Fruit fly (Drosophila melanogaster) whole organism, embryonic: ENCODE results near the gene Vago.

Experiments
- Abd-B ChIP-seq: fragments of 200-800 bp; sonication (Bioruptor generic); optimal IDR thresholded peaks from 2 replicates; lab custom pipeline; 2018; ENCODE audit warnings: missing biosample characterization, mild to moderate bottlenecking, missing genetic modification characterization, moderate library complexity
- Bdp1 ChIP-seq: fragments of 200-800 bp; sonication (Bioruptor generic); optimal IDR thresholded peaks from 3 replicates; lab custom pipeline; 2016; ENCODE audit warnings: missing biosample characterization, missing genetic modification characterization
- Bgb ChIP-seq: fragments of 200-800 bp; sonication (Bioruptor generic); IDR thresholded peaks from 2 replicates; pipeline ENCODE4 v1.3.6; 2022; ENCODE audit warnings: missing biosample characterization, missing genetic modification characterization; ENCODE audit not compliant: partially characterized antibody
- Blimp-1 ChIP-seq: fragments of 200-800 bp; sonication (Bioruptor generic); optimal IDR thresholded peaks from 3 replicates; lab custom pipeline; 2018; ENCODE audit warnings: missing biosample characterization, missing genetic modification characterization, mild to moderate bottlenecking, moderate library complexity, missing genetic modification reagents
- Bteb2 ChIP-seq: fragments of 200-800 bp; sonication (Bioruptor generic); optimal IDR thresholded peaks from 2 replicates; lab custom pipeline; 2016; ENCODE audit warnings: missing biosample characterization, missing genetic modification characterization
- CG11696 ChIP-seq: fragments of 200-800 bp; sonication (Bioruptor generic); IDR thresholded peaks from 2 replicates; pipeline ENCODE4 v1.3.6; 2022; ENCODE audit warnings: missing biosample characterization, missing genetic modification characterization
- CG12942 ChIP-seq: fragments of 200-800 bp; sonication (Bioruptor generic); optimal IDR thresholded peaks from 3 replicates; lab custom pipeline; 2016; ENCODE audit warnings: missing biosample characterization, missing genetic modification characterization
- CG13287 ChIP-seq: fragments of 200-800 bp; sonication (Bioruptor generic); IDR thresholded peaks from 2 replicates; pipeline ENCODE4 v1.3.6; 2022; ENCODE audit warnings: missing biosample characterization, missing genetic modification characterization; ENCODE audit not compliant: partially characterized antibody
- CG13624 ChIP-seq: fragments of 200-800 bp; sonication (Bioruptor generic); optimal IDR thresholded peaks from 2 replicates; lab custom pipeline; 2016; ENCODE audit warnings: missing biosample characterization, missing genetic modification characterization
- CG14667 ChIP-seq: fragments of 200-800 bp; sonication (Bioruptor generic); IDR thresholded peaks from 2 replicates; pipeline ENCODE4 v1.3.6; 2022; ENCODE audit warnings: missing biosample characterization, missing genetic modification characterization
- CG15269 ChIP-seq: fragments of 200-800 bp; sonication (Bioruptor generic); optimal IDR thresholded peaks from 2 replicates; lab custom pipeline; 2018; ENCODE audit warnings: missing biosample characterization, mild to moderate bottlenecking, missing genetic modification characterization, moderate library complexity
- CG15601 ChIP-seq: fragments of 200-800 bp; sonication (Bioruptor generic); optimal IDR thresholded peaks from 3 replicates; lab custom pipeline; 2019; ENCODE audit warnings: missing biosample characterization, mild to moderate bottlenecking, missing genetic modification characterization, moderate library complexity
- CG16779 ChIP-seq: fragments of 200-800 bp; sonication (Bioruptor generic); IDR thresholded peaks from 2 replicates; pipeline ENCODE4 v1.3.6; 2022; ENCODE audit warnings: missing biosample characterization, missing genetic modification characterization
- CG16863 ChIP-seq: fragments of 200-800 bp; sonication (Bioruptor generic); optimal IDR thresholded peaks from 3 replicates; lab custom pipeline; 2016; ENCODE audit warnings: missing biosample characterization, missing genetic modification characterization
- CG1792 ChIP-seq: fragments of 200-800 bp; sonication (Bioruptor generic); optimal IDR thresholded peaks from 2 replicates; lab custom pipeline; 2016; ENCODE audit warnings: missing biosample characterization, missing genetic modification characterization
- CG18262 ChIP-seq: fragments of 200-800 bp; optimal IDR thresholded peaks from 3 replicates; lab custom pipeline; 2019; ENCODE audit warnings: missing biosample characterization, mild to moderate bottlenecking, missing genetic modification characterization, moderate library complexity
- CG30020 ChIP-seq: fragments of 200-800 bp; optimal IDR thresholded peaks from 2 replicates; lab custom pipeline; 2019; ENCODE audit warnings: missing biosample characterization, mild to moderate bottlenecking, missing genetic modification characterization, moderate library complexity
- CG6683 ChIP-seq: fragments of 200-800 bp; sonication (Bioruptor generic); optimal IDR thresholded peaks from 2 replicates; lab custom pipeline; 2017; ENCODE audit warnings: missing biosample characterization, mild to moderate bottlenecking, missing genetic modification characterization, missing genetic modification reagents
- CG7839 ChIP-seq: fragments of 200-800 bp; sonication (Bioruptor generic); optimal IDR thresholded peaks from 3 replicates; lab custom pipeline; 2018; ENCODE audit warnings: missing biosample characterization, mild to moderate bottlenecking, missing genetic modification characterization, moderate library complexity
- CG9932 ChIP-seq: fragments of 200-800 bp; sonication (Bioruptor generic); IDR thresholded peaks from 2 replicates; pipeline ENCODE4 v1.3.6; 2022; ENCODE audit warnings: missing biosample characterization, missing genetic modification characterization
- CTCF ChIP-seq: fragments of 200-800 bp; sonication (Bioruptor generic); optimal IDR thresholded peaks from 2 replicates; lab custom pipeline; 2017; ENCODE audit warnings: missing biosample characterization, mild to moderate bottlenecking, missing genetic modification characterization, moderate library complexity
- Camta ChIP-seq: fragments of 200-800 bp; sonication (Bioruptor generic); optimal IDR thresholded peaks from 2 replicates; lab custom pipeline; 2016; ENCODE audit warnings: missing biosample characterization, missing genetic modification characterization
- Dp ChIP-seq: fragments of 200-800 bp; sonication (Bioruptor generic); optimal IDR thresholded peaks from 2 replicates; lab custom pipeline; 2018; ENCODE audit warnings: missing biosample characterization, mild to moderate bottlenecking, missing genetic modification characterization, moderate library complexity
- Eip74EF ChIP-seq, 2 experiments: fragments of 200-800 bp in 1 of 2; fragments of >200 bp in 1 of 2; sonication (Bioruptor generic) in 1 of 2; optimal IDR thresholded peaks; 2 replicates each; lab custom pipeline; 2017 to 2019; ENCODE audit warnings: missing biosample characterization in 2 of 2, missing genetic modification characterization in 2 of 2, mild to moderate bottlenecking in 1 of 2, moderate library complexity in 1 of 2
- Ets65A ChIP-seq: fragments of 200-800 bp; sonication (Bioruptor generic); peaks from one replicate; lab custom pipeline; 2016; ENCODE audit warnings: missing biosample characterization, missing genetic modification characterization
- Lim3 ChIP-seq: fragments of 200-800 bp; sonication (Bioruptor generic); IDR thresholded peaks from 2 replicates; pipeline ENCODE4 v1.3.6; 2022; ENCODE audit warnings: missing biosample characterization, missing genetic modification characterization
- MBD-R2 ChIP-seq: fragments of 200-800 bp; sonication (Bioruptor generic); IDR thresholded peaks from 2 replicates; pipeline ENCODE4 v1.3.6; 2022; ENCODE audit warnings: missing biosample characterization, missing genetic modification characterization
- Mad ChIP-seq: fragments of 200-800 bp; sonication (Bioruptor generic); optimal IDR thresholded peaks from 2 replicates; lab custom pipeline; 2016; ENCODE audit warnings: missing biosample characterization, missing genetic modification characterization
- NC2β ChIP-seq: fragments of 200-800 bp; sonication (Bioruptor generic); optimal IDR thresholded peaks from 2 replicates; lab custom pipeline; 2016; ENCODE audit warnings: missing biosample characterization, missing genetic modification characterization
- NFAT ChIP-seq: fragments of 200-800 bp; sonication (Bioruptor generic); IDR thresholded peaks from 2 replicates; pipeline ENCODE4 v1.3.6; 2022; ENCODE audit warnings: missing biosample characterization, missing genetic modification characterization
- Six4 ChIP-seq: fragments of 200-800 bp; sonication (Bioruptor generic); optimal IDR thresholded peaks from 2 replicates; lab custom pipeline; 2016; ENCODE audit warnings: missing biosample characterization, missing genetic modification characterization
- Sox100B ChIP-seq: fragments of 200-800 bp; sonication (Bioruptor generic); optimal IDR thresholded peaks from 3 replicates; lab custom pipeline; 2018; ENCODE audit warnings: missing biosample characterization, mild to moderate bottlenecking, missing genetic modification characterization
- Tbp ChIP-seq: fragments of >200 bp; optimal IDR thresholded peaks from 2 replicates; lab custom pipeline; 2018; ENCODE audit warnings: missing biosample characterization, missing genetic modification characterization
- Xbp1 ChIP-seq: fragments of 200-800 bp; sonication (Bioruptor generic); optimal IDR thresholded peaks from 3 replicates; lab custom pipeline; 2016; ENCODE audit warnings: missing biosample characterization, mild to moderate bottlenecking, missing genetic modification characterization
- YL-1 ChIP-seq: fragments of 200-800 bp; sonication (Bioruptor generic); optimal IDR thresholded peaks from 3 replicates; lab custom pipeline; 2017; ENCODE audit warnings: missing biosample characterization, mild to moderate bottlenecking, missing genetic modification characterization
- amos ChIP-seq: fragments of 200-800 bp; sonication (Bioruptor generic); IDR thresholded peaks from 2 replicates; pipeline ENCODE4 v1.3.6; 2022; ENCODE audit warnings: missing biosample characterization, missing genetic modification characterization; ENCODE audit not compliant: partially characterized antibody
- bbx ChIP-seq: fragments of 200-800 bp; sonication (Bioruptor generic); IDR thresholded peaks from 2 replicates; pipeline ENCODE4 v1.3.6; 2022; ENCODE audit warnings: missing biosample characterization, missing genetic modification characterization; ENCODE audit not compliant: partially characterized antibody
- crol ChIP-seq: fragments of 200-800 bp; sonication (Bioruptor generic); IDR thresholded peaks from 2 replicates; pipeline ENCODE4 v1.3.6; 2022; ENCODE audit warnings: missing biosample characterization, missing genetic modification characterization
- crp ChIP-seq, 2 experiments: fragments of 200-800 bp; sonication (Bioruptor generic); optimal IDR thresholded peaks; 2 replicates in 1 of 2; 3 replicates in 1 of 2; lab custom pipeline; 2017; ENCODE audit warnings: missing biosample characterization in 2 of 2, missing genetic modification characterization in 2 of 2, mild to moderate bottlenecking in 1 of 2, moderate library complexity in 1 of 2
- ewg ChIP-seq: fragments of 200-800 bp; sonication (Bioruptor generic); optimal IDR thresholded peaks from 3 replicates; lab custom pipeline; 2017; ENCODE audit warnings: mild to moderate bottlenecking, missing biosample characterization, missing genetic modification reagents, missing genetic modification characterization
- hth ChIP-seq: fragments of >200 bp; optimal IDR thresholded peaks from 2 replicates; lab custom pipeline; 2017; ENCODE audit warnings: inconsistent platforms
- jing ChIP-seq: fragments of 200-800 bp; sonication (Bioruptor generic); optimal IDR thresholded peaks from 2 replicates; lab custom pipeline; 2018; ENCODE audit warnings: missing biosample characterization, mild to moderate bottlenecking, missing genetic modification characterization
- jumu ChIP-seq: fragments of 200-800 bp; sonication (Bioruptor generic); optimal IDR thresholded peaks from 3 replicates; lab custom pipeline; 2016; ENCODE audit warnings: missing biosample characterization, missing genetic modification characterization
- klu ChIP-seq: fragments of 200-800 bp; sonication (Bioruptor generic); IDR thresholded peaks from 2 replicates; pipeline ENCODE4 v1.3.6; 2022; ENCODE audit warnings: missing biosample characterization, missing genetic modification characterization
- lab ChIP-seq: fragments of 200-800 bp; sonication (Bioruptor generic); optimal IDR thresholded peaks from 3 replicates; lab custom pipeline; 2017; ENCODE audit warnings: missing biosample characterization, missing genetic modification characterization, mild to moderate bottlenecking, moderate library complexity, missing genetic modification reagents
- pnt ChIP-seq: fragments of 200-800 bp; sonication (Bioruptor generic); optimal IDR thresholded peaks from 3 replicates; lab custom pipeline; 2016; ENCODE audit warnings: missing biosample characterization, missing genetic modification characterization
- tll ChIP-seq, 2 experiments: fragments of 200-800 bp in 1 of 2; fragments of >200 bp in 1 of 2; sonication (Bioruptor generic) in 1 of 2; optimal IDR thresholded peaks; 2 replicates each; lab custom pipeline; 2017 to 2019; ENCODE audit warnings: missing biosample characterization in 2 of 2, missing genetic modification characterization in 2 of 2, mild to moderate bottlenecking in 1 of 2, moderate library complexity in 1 of 2
- trem ChIP-seq: fragments of 200-800 bp; optimal IDR thresholded peaks from 3 replicates; lab custom pipeline; 2019; ENCODE audit warnings: missing biosample characterization, mild to moderate bottlenecking, missing genetic modification characterization, moderate library complexity
- vvl ChIP-seq: fragments of 200-800 bp; sonication (Bioruptor generic); IDR thresholded peaks from 2 replicates; pipeline ENCODE4 v1.3.6; 2022; ENCODE audit warnings: missing biosample characterization, missing genetic modification characterization
- zen ChIP-seq: fragments of 200-800 bp; sonication (Bioruptor generic); optimal IDR thresholded peaks from 3 replicates; lab custom pipeline; 2018; ENCODE audit warnings: missing biosample characterization, mild to moderate bottlenecking, missing genetic modification characterization, moderate library complexity

The Vago gene

DNA sequence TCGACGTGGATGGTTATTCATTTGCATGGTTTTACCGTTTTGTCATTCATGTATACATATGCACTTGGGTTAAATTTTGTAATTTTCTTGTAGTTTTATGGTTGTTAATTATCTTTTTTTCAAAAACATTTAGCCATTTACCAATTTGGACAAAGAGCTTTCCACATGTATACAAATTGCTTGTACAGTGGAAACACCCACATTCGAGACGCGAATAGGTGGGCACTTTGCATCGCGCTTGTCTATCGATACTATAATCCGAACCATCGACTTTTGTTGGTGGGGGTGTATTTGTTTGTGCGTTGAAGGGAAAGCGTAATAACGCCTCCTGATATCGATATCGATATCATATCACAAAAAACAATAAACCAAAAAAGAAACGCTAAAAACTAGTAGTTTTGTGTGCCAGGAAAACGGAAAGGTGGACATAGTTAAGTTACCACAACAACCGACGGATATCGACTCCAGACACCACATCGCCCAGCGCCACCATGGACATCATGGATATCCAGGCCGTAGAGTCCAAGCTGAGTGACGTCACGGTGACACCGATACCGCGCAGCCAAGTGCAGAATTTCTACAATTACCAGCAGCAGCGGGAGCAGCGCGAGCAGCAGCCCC is 48.6 kb downstream of the Vago start, which contains the start of gene CDK2AP1 (continued):
- TF ChIP-seq NC2β (GFP tag; lab: Kevin White, UChicago) (peak; percentile 18), Bdp1 (GFP tag; lab: Kevin White, UChicago) (no peak), CG16863 (GFP tag; lab: Kevin White, UChicago) (peak; percentile 12), trem (tag; lab: Kevin White, UChicago) (peak; percentile 44), CG7839 (tag; lab: Kevin White, UChicago) (peak; percentile 26), CG16779 (GFP tag; lab: Robert Waterston, UW) (no peak), CG9932 (GFP tag; lab: Robert Waterston, UW) (peak; percentile 55; the same call in 1 of the 2 replicates), crp (GFP tag; optimal IDR thresholded peaks at IDR 0.05; lab: Kevin White, UChicago) (no peak), ewg (GFP tag; lab: Kevin White, UChicago) (peak; percentile 10), hth (no peak), Ets65A (GFP tag; lab: Kevin White, UChicago) (peak; percentile 82), zen (tag; lab: Kevin White, UChicago) (peak; percentile 25), CG18262 (tag; lab: Kevin White, UChicago) (peak; percentile 9), CG15601 (tag; lab: Kevin White, UChicago) (no peak), klu (peak; percentile 40; the same call in 1 of the 2 replicates), jing (no peak), crol (GFP tag; lab: Robert Waterston, UW) (peak; percentile 26; the same call in 1 of the 2 replicates), Bteb2 (no peak), CG6683 (GFP tag; lab: Kevin White, UChicago) (no peak), Blimp-1 (GFP tag; lab: Kevin White, UChicago) (peak; percentile 8), CG1792 (no peak), NFAT (GFP tag; lab: Robert Waterston, UW) (no peak), Sox100B (no peak), Dp (GFP tag; lab: Kevin White, UChicago) (no peak), bbx (GFP tag; lab: Robert Waterston, UW) (peak; percentile 83), Lim3 (GFP tag; lab: Robert Waterston, UW) (no peak), Camta (GFP tag; lab: Kevin White, UChicago) (no peak), CG12942 (GFP tag; lab: Kevin White, UChicago) (no peak), vvl (GFP tag; lab: Robert Waterston, UW) (peak; percentile 63), CG15269 (peak; percentile 24), CTCF (GFP tag; lab: Kevin White, UChicago) (no peak), CG30020 (peak; percentile 94), Eip74EF (GFP tag; optimal IDR thresholded peaks at IDR 0.05; lab: Kevin White, UChicago) (peak in 1 of 2 experiments; percentile 40), YL-1 (GFP tag; lab: Kevin White, UChicago) (peak; percentile 14), CG11696 (GFP tag; lab: Robert Waterston, UW) (no peak), lab (GFP tag; lab: Kevin White, UChicago) (no peak), CG13624 (GFP tag; lab: Kevin White, UChicago) (peak; percentile 77), Bgb (GFP tag; lab: Robert Waterston, UW) (peak; percentile 70), Six4 (GFP tag; lab: Kevin White, UChicago) (no peak), Tbp (no peak), amos (GFP tag; lab: Robert Waterston, UW) (peak; percentile 80), tll (GFP tag; optimal IDR thresholded peaks at IDR 0.05; lab: Kevin White, UChicago) (peak in 1 of 2 experiments; percentile 71), MBD-R2 (peak; percentile 41; the same call in 1 of the 2 replicates), Xbp1 (GFP tag; lab: Kevin White, UChicago) (peak; percentile 32), jumu (GFP tag; lab: Kevin White, UChicago) (peak; percentile 48), CG14667 (no peak), pnt (GFP tag; lab: Kevin White, UChicago) (peak; percentile 50), CG13287 (GFP tag; lab: Robert Waterston, UW) (peak; percentile 75), Mad (no peak), Abd-B (GFP tag; lab: Kevin White, UChicago) (peak; percentile 35)
